Worm (Caenorhabditis elegans): Measurements from ENCODE around the gene C07D10.5.

ce11 chrII:7352507-7352906 lies 28.9 kb upstream of the C07D10.5 start, which contains the start of gene hsp-4:
- TF ChIP-seq dao-5 (tag; optimal IDR thresholded peaks at IDR 0.05), result no peak
- no peak for TF ChIP-seq W03F9.2 (tag; optimal IDR thresholded peaks at IDR 0.05)
- TF ChIP-seq him-1 (tag; optimal IDR thresholded peaks at IDR 0.05), result no peak
